Worm (Caenorhabditis elegans) whole organism, L1 larva: Measurements from ENCODE around the gene F49F1.9.
"Not testable (repeated sequence)": the region's sequence is repeated elsewhere in the genome, so short reads cannot be mapped to it uniquely, and the experiment has no call there.

ENCODE experiments used
- F16B12.6 ChIP-seq: fragments of 150-350 bp; optimal IDR thresholded peaks from 2 replicates; lab custom pipeline; 2014; ENCODE audit warnings: missing biosample characterization, missing genetic modification characterization
- alr-1 ChIP-seq: fragments of 200-800 bp; sonication (Bioruptor generic); optimal IDR thresholded peaks from 2 replicates; lab custom pipeline; 2018; ENCODE audit warnings: borderline replicate concordance, mild to moderate bottlenecking, missing genetic modification characterization, missing compliant biosample characterization
- ceh-88 ChIP-seq: fragments of 200-800 bp; sonication (Bioruptor generic); IDR thresholded peaks from 2 replicates; pipeline ENCODE4 v1.3.6; 2022; ENCODE audit warnings: missing genetic modification characterization, missing compliant biosample characterization
- dpl-1 ChIP-seq, 3 experiments: fragments of 150-350 bp in 2 of 3; sonication (generic microtip) in 1 of 3; optimal IDR thresholded peaks; 2 replicates each; lab custom pipeline; 2014 to 2017; ENCODE audit warnings: missing biosample characterization in 3 of 3, missing genetic modification characterization in 3 of 3, missing genetic modification reagents in 3 of 3
- dsc-1 ChIP-seq: sonication (generic microtip); optimal IDR thresholded peaks from 2 replicates; lab custom pipeline; 2016; ENCODE audit warnings: mild to moderate bottlenecking, missing genetic modification characterization, missing compliant biosample characterization
- efl-1 ChIP-seq, 4 experiments: fragments of 150-350 bp; optimal IDR thresholded peaks in 3 of 4; peaks in 1 of 4; 1 replicate in 1 of 4; 2 replicates in 3 of 4; lab custom pipeline; 2014; ENCODE audit warnings: missing biosample characterization in 2 of 4, missing genetic modification characterization in 2 of 4, missing genetic modification reagents in 2 of 4
- egl-13 ChIP-seq: sonication (generic microtip); optimal IDR thresholded peaks from 2 replicates; lab custom pipeline; 2016; ENCODE audit warnings: missing genotype, missing genetic modification reagents, missing genetic modification characterization, missing compliant biosample characterization
- fkh-8 ChIP-seq: sonication (generic microtip); optimal IDR thresholded peaks from 2 replicates; lab custom pipeline; 2016; ENCODE audit warnings: mild to moderate bottlenecking, missing genetic modification characterization, missing compliant biosample characterization
- grh-1 ChIP-seq: fragments of 200-800 bp; sonication (Bioruptor generic); IDR thresholded peaks from 2 replicates; pipeline ENCODE4 v1.3.6; 2022; ENCODE audit warnings: missing genetic modification reagents, missing genetic modification characterization, missing compliant biosample characterization
- hlh-17 ChIP-seq: fragments of 200-800 bp; sonication (Bioruptor generic); optimal IDR thresholded peaks from 2 replicates; lab custom pipeline; 2018; ENCODE audit warnings: missing genetic modification characterization, mild to moderate bottlenecking, missing compliant biosample characterization, moderate library complexity, borderline replicate concordance
- isw-1 ChIP-seq: fragments of 200-800 bp; sonication (Bioruptor generic); IDR thresholded peaks from 2 replicates; pipeline ENCODE4 v1.3.6; 2022; ENCODE audit warnings: missing genetic modification characterization, missing compliant biosample characterization
- lin-14 ChIP-seq: fragments of 200-800 bp; sonication (Bioruptor generic); optimal IDR thresholded peaks from 2 replicates; lab custom pipeline; 2018; ENCODE audit warnings: mild to moderate bottlenecking, missing genetic modification characterization, moderate library complexity, missing compliant biosample characterization
- lin-15B ChIP-seq: fragments of 150-350 bp; sonication (generic microtip); optimal IDR thresholded peaks from 3 replicates; lab custom pipeline; 2014; ENCODE audit warnings: missing biosample characterization, missing genetic modification characterization
- lin-35 ChIP-seq, 2 experiments: fragments of 150-350 bp; optimal IDR thresholded peaks; 2 replicates each; lab custom pipeline; 2014; ENCODE audit warnings: missing biosample characterization in 2 of 2, missing genetic modification characterization in 2 of 2, missing genetic modification reagents in 2 of 2
- lin-39 ChIP-seq: fragments of 150-350 bp; optimal IDR thresholded peaks from 2 replicates; lab custom pipeline; 2014; ENCODE audit warnings: missing biosample characterization, missing genetic modification reagents, missing genetic modification characterization
- lsy-2 ChIP-seq, 2 experiments: fragments of 150-350 bp; optimal IDR thresholded peaks; 2 replicates each; lab custom pipeline; 2014; ENCODE audit warnings: missing biosample characterization in 2 of 2, missing genetic modification characterization in 2 of 2
- mab-9 ChIP-seq: fragments of 200-800 bp; sonication (Bioruptor generic); IDR thresholded peaks from 2 replicates; pipeline ENCODE4 v1.3.6; 2022; ENCODE audit warnings: missing genetic modification reagents, missing genetic modification characterization, missing compliant biosample characterization
- nhr-19 ChIP-seq: fragments of 200-800 bp; sonication (Bioruptor generic); conservative IDR thresholded peaks from 2 replicates; pipeline ENCODE4 v1.3.6; 2022; ENCODE audit warnings: missing genetic modification characterization, missing compliant biosample characterization
- nhr-20 ChIP-seq: sonication (generic microtip); optimal IDR thresholded peaks from 2 replicates; lab custom pipeline; 2016; ENCODE audit warnings: mild to moderate bottlenecking, missing genetic modification characterization, missing compliant biosample characterization
- nhr-47 ChIP-seq: sonication (generic microtip); optimal IDR thresholded peaks from 2 replicates; lab custom pipeline; 2016; ENCODE audit warnings: mild to moderate bottlenecking, missing genetic modification characterization, moderate library complexity, missing compliant biosample characterization
- nhr-71 ChIP-seq: sonication (generic microtip); optimal IDR thresholded peaks from 2 replicates; lab custom pipeline; 2016; ENCODE audit warnings: mild to moderate bottlenecking, missing genetic modification characterization, moderate library complexity, missing compliant biosample characterization
- nhr-76 ChIP-seq: sonication (generic microtip); optimal IDR thresholded peaks from 2 replicates; lab custom pipeline; 2017; ENCODE audit warnings: missing biosample characterization, missing genetic modification characterization
- nhr-85 ChIP-seq: sonication (generic microtip); peaks from one replicate; lab custom pipeline; 2016; ENCODE audit warnings: missing genetic modification characterization, inconsistent platforms, missing compliant biosample characterization
- nhr-90 ChIP-seq: sonication (generic microtip); optimal IDR thresholded peaks from 2 replicates; lab custom pipeline; 2016; ENCODE audit warnings: mild to moderate bottlenecking, missing genetic modification characterization, missing compliant biosample characterization; ENCODE audit not compliant: poor library complexity
- rnt-1 ChIP-seq: sonication (generic microtip); optimal IDR thresholded peaks from 2 replicates; lab custom pipeline; 2016; ENCODE audit warnings: mild to moderate bottlenecking, missing genetic modification characterization, moderate library complexity, missing compliant biosample characterization
- snu-23 ChIP-seq: sonication (generic microtip); optimal IDR thresholded peaks from 2 replicates; lab custom pipeline; 2016; ENCODE audit warnings: missing genetic modification characterization, missing compliant biosample characterization
- swsn-7 ChIP-seq: sonication (generic microtip); optimal IDR thresholded peaks from 2 replicates; lab custom pipeline; 2016; ENCODE audit warnings: missing genetic modification characterization, missing compliant biosample characterization
- tbx-2 ChIP-seq: sonication (generic microtip); optimal IDR thresholded peaks from 2 replicates; lab custom pipeline; 2016; ENCODE audit warnings: missing genetic modification characterization, missing compliant biosample characterization
- unc-130 ChIP-seq: fragments of 150-350 bp; optimal IDR thresholded peaks from 2 replicates; lab custom pipeline; 2017; ENCODE audit warnings: missing biosample characterization, missing genetic modification characterization, inconsistent platforms
- unc-86 ChIP-seq: sonication (generic microtip); optimal IDR thresholded peaks from 2 replicates; lab custom pipeline; 2016; ENCODE audit warnings: missing genetic modification characterization, missing compliant biosample characterization
- unc-98 ChIP-seq: fragments of 200-800 bp; sonication (Bioruptor generic); IDR thresholded peaks from 2 replicates; pipeline ENCODE4 v1.3.6; 2022; ENCODE audit warnings: missing genetic modification characterization, missing compliant biosample characterization
- vab-15 ChIP-seq: sonication (generic microtip); optimal IDR thresholded peaks from 2 replicates; lab custom pipeline; 2017; ENCODE audit warnings: missing genotype, mild to moderate bottlenecking, missing genetic modification characterization, missing compliant biosample characterization
- xbp-1 ChIP-seq: sonication (generic microtip); optimal IDR thresholded peaks from 2 replicates; lab custom pipeline; 2016; ENCODE audit warnings: missing genetic modification characterization, missing compliant biosample characterization

Gene F49F1.9

ce11 chrIV:4137472-4137871 lies at the start of gene F49F1.9:
Gene F49F1.9, minus strand, starts transcription at chrIV:4137572.
- no peak for TF ChIP-seq nhr-76 (tag; lab: Kevin White, UChicago)
- TF ChIP-seq xbp-1: no peak

DNA sequence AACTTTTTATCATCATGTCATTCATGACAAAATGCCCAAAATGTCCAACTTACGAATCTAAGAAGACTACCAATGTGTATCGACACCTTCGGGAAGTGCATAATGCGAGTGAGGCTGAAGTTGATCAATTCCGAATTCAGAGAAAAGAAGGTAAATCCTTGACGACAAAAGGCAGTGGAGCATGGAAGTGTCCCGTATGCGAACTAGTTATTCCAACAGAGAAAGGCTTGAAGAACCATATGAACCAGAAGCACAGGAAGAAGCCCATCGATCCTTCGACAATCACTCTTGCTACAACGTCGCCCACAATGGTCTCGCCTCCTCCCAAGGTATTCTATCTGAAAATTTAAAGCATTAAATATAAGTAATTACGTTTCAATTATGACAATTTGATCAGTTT lies 48.7 kb upstream of the F49F1.9 start, which contains the start of gene K08D10.11:
K08D10.11 (minus strand) TSS at position 101 of the 400 bp plus-strand sequence.
- not testable (repeated sequence) for TF ChIP-seq hlh-17 (GFP tag; lab: Kevin White, UChicago); lin-39 (tag; lab: Kevin White, UChicago); unc-130 (tag; lab: Kevin White, UChicago)
- TF ChIP-seq, all 84 proteins: peak for 0; not testable (repeated sequence) for 84

- TF ChIP-seq nhr-19 (GFP tag; lab: Robert Waterston, UW): peak; percentile 98
- TF ChIP-seq dpl-1 (GFP tag; optimal IDR thresholded peaks at IDR 0.05; lab: Kevin White, UChicago): peak; percentile 43 to 71 (median 64)
- TF ChIP-seq nhr-47: peak; percentile 74
- TF ChIP-seq nhr-85: peak; percentile 66
- peak; percentile 31 for TF ChIP-seq egl-13
- TF ChIP-seq rnt-1 (tag; lab: Kevin White, UChicago): peak; percentile 62
- TF ChIP-seq lin-15B (tag; lab: Kevin White, UChicago): peak; percentile 27
- TF ChIP-seq snu-23 (GFP tag; lab: Kevin White, UChicago): peak; percentile 47
- TF ChIP-seq grh-1 (GFP tag; lab: Robert Waterston, UW): peak; percentile 99
- peak; percentile 47 to 71 for TF ChIP-seq efl-1 (optimal IDR thresholded peaks at IDR 0.05; lab: Kevin White, UChicago)
- TF ChIP-seq efl-1 (GFP tag; optimal IDR thresholded peaks at IDR 0.05 in 1 of 2; lab: Kevin White, UChicago): peak; percentile 74 to 97
- peak; percentile 87 for TF ChIP-seq unc-98 (GFP tag; lab: Robert Waterston, UW)
- peak; percentile 40 for TF ChIP-seq nhr-20 (tag; lab: Kevin White, UChicago)
- TF ChIP-seq lsy-2 (tag; optimal IDR thresholded peaks at IDR 0.05; lab: Kevin White, UChicago): peak; percentile 64 to 76
- TF ChIP-seq nhr-71 (tag; lab: Kevin White, UChicago): peak; percentile 74
- TF ChIP-seq lin-35 (GFP tag; optimal IDR thresholded peaks at IDR 0.05; lab: Kevin White, UChicago): peak; percentile 58 to 71
- peak; percentile 46 for TF ChIP-seq F16B12.6 (tag; lab: Kevin White, UChicago)
- peak; percentile 97 for TF ChIP-seq ceh-88
- TF ChIP-seq lin-14 (GFP tag; lab: Kevin White, UChicago): peak; percentile 45
- peak; percentile 16 for TF ChIP-seq fkh-8 (tag; lab: Kevin White, UChicago)
- peak; percentile 42 for TF ChIP-seq xbp-1
- peak; percentile 92 for TF ChIP-seq mab-9
- peak; percentile 98 for TF ChIP-seq isw-1 (GFP tag; lab: Robert Waterston, UW)
- peak; percentile 22 for TF ChIP-seq unc-86 (tag; lab: Kevin White, UChicago)
- peak; percentile 22 for TF ChIP-seq dsc-1 (tag; lab: Kevin White, UChicago)
- TF ChIP-seq swsn-7 (tag; lab: Kevin White, UChicago): peak; percentile 40
- peak; percentile 44 for TF ChIP-seq tbx-2
- TF ChIP-seq nhr-90 (tag; lab: Kevin White, UChicago): peak; percentile 45
Measured at ce11 chrIV:4184767-4185166, 47.4 kb upstream of the F49F1.9 start.

ce11 chrIV:4180032-4180431 lies 42.7 kb upstream of the F49F1.9 start:
- TF ChIP-seq efl-1 (optimal IDR thresholded peaks at IDR 0.05; lab: Kevin White, UChicago): peak in 1 of 2 experiments; percentile 15
- peak in 1 of 2 experiments; percentile 63 for TF ChIP-seq efl-1 (GFP tag; optimal IDR thresholded peaks at IDR 0.05 in 1 of 2; lab: Kevin White, UChicago)
- peak; percentile 35 for TF ChIP-seq vab-15 (tag; lab: Kevin White, UChicago)
- peak in 1 of 2 experiments; percentile 36 for TF ChIP-seq lsy-2 (tag; optimal IDR thresholded peaks at IDR 0.05; lab: Kevin White, UChicago)
- TF ChIP-seq, all 84 proteins: peak for 3; not testable (repeated sequence) for 81

ce11 chrIV:4178424-4178823 lies 41.1 kb upstream of the F49F1.9 start, which contains the start of gene tsen-34:
Gene tsen-34, plus strand, starts transcription at chrIV:4178457.
- TF ChIP-seq alr-1 (tag; lab: Kevin White, UChicago): no peak
- TF ChIP-seq nhr-85: peak; percentile 76
- no peak for TF ChIP-seq efl-1 (optimal IDR thresholded peaks at IDR 0.05; lab: Kevin White, UChicago)
- peak in 1 of 2 experiments; percentile 91 for TF ChIP-seq efl-1 (GFP tag; optimal IDR thresholded peaks at IDR 0.05 in 1 of 2; lab: Kevin White, UChicago)
